Worm (Caenorhabditis elegans) whole organism, L2 larva: Measurements from ENCODE around the gene ZK1240.9.

Experiments used
- ceh-82 ChIP-seq: fragments of 150-350 bp; optimal IDR thresholded peaks from 2 replicates; lab custom pipeline; 2014; ENCODE audit warnings: missing biosample characterization, missing genetic modification characterization
- egl-27 ChIP-seq: sonication (generic microtip); optimal IDR thresholded peaks from 3 replicates; lab custom pipeline; 2017; ENCODE audit warnings: missing biosample characterization, missing genetic modification reagents, missing genetic modification characterization
- elt-3 ChIP-seq: sonication (generic microtip); optimal IDR thresholded peaks from 2 replicates; lab custom pipeline; 2017; ENCODE audit warnings: missing biosample characterization, missing genetic modification characterization
- lsy-2 ChIP-seq, 2 experiments: fragments of 150-350 bp in 1 of 2; sonication (generic microtip) in 1 of 2; optimal IDR thresholded peaks; 2 replicates each; lab custom pipeline; 2014 to 2017; ENCODE audit warnings: missing biosample characterization in 2 of 2, missing genetic modification characterization in 2 of 2
- nhr-237 ChIP-seq: fragments of 150-350 bp; optimal IDR thresholded peaks from 2 replicates; lab custom pipeline; 2014; ENCODE audit warnings: missing biosample characterization, missing genetic modification characterization
- nhr-6 ChIP-seq: fragments of 150-350 bp; optimal IDR thresholded peaks from 2 replicates; lab custom pipeline; 2014; ENCODE audit warnings: missing biosample characterization, missing genetic modification characterization
- unc-62 ChIP-seq: fragments of 150-350 bp; optimal IDR thresholded peaks from 2 replicates; lab custom pipeline; 2014; ENCODE audit warnings: missing biosample characterization, missing genetic modification reagents, missing genetic modification characterization
- ztf-11 ChIP-seq: sonication (generic microtip); optimal IDR thresholded peaks from 2 replicates; lab custom pipeline; 2017; ENCODE audit warnings: missing biosample characterization, missing genetic modification characterization

DNA sequence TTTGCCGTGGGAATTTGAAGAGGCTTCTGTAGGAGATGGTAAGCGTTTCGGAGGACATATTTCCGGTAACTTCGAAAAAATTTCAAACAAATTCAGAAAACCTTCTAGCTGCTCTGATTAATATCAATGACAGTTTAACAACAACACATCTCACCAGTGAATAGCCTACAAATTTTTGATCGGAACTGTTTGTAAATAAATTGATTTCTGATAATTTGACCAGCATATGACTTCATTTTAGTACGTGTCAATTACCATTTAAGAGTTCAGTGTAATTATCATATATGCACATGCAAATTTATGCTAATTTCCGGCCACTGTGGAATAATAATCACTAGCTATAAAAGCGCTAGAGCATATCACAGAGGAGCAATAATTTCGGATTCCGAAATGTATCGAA lies 7.0 kb downstream of the ZK1240.9 start, which contains the start of gene ZK1240.11:
- no peak for TF ChIP-seq ceh-82
- no peak for TF ChIP-seq egl-27 (tag; lab: Kevin White, UChicago)
- TF ChIP-seq unc-62 (GFP tag; lab: Kevin White, UChicago): no peak
- no peak for TF ChIP-seq ztf-11 (tag; lab: Kevin White, UChicago)
- TF ChIP-seq nhr-6 (tag; lab: Kevin White, UChicago): no peak
- TF ChIP-seq nhr-237: no peak
- TF ChIP-seq elt-3 (tag; lab: Kevin White, UChicago): no peak
- no peak for TF ChIP-seq lsy-2 (tag; optimal IDR thresholded peaks at IDR 0.05; lab: Kevin White, UChicago)
